Worm (Caenorhabditis elegans) whole organism, L4/young adult: ENCODE measurements around the gene npr-6.

Experiments used
- W03F9.2 ChIP-seq: fragments of 150-350 bp; optimal IDR thresholded peaks from 2 replicates; lab custom pipeline; 2014; ENCODE audit warnings: missing biosample characterization, missing genetic modification characterization
- dao-5 ChIP-seq: sonication (generic microtip); optimal IDR thresholded peaks from 2 replicates; lab custom pipeline; 2016; ENCODE audit warnings: missing genotype, missing genetic modification characterization, moderate library complexity, missing compliant biosample characterization
- him-1 ChIP-seq: sonication (generic microtip); optimal IDR thresholded peaks from 2 replicates; lab custom pipeline; 2016; ENCODE audit warnings: missing genotype, missing genetic modification reagents, missing genetic modification characterization, missing compliant biosample characterization

Gene npr-6

DNA sequence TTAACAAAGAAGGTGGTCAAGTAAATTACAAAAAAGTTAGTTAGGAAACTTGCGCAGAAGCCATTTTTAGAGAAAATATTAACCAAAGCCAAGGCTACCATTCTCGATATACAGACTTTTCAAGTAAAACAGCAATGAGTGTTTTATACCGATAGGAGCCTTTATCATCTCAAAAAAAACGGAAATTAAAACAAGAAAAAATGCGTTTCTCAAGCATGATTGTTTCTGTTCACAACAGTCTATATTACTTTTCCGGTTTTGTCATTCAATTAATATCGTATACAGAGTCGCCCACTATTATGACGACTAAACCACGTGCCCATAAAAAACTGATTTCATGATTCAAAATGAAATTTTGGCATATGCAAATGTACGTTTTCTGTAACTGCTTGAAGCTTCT lies 44.6 kb downstream of the npr-6 start, which contains the start of gene str-74:
TSS of gene str-74 (minus strand) at position 101 of the 400 bp plus-strand sequence.
- TF ChIP-seq W03F9.2, result no peak
- TF ChIP-seq him-1 (tag; lab: Kevin White, UChicago), result no peak
- TF ChIP-seq dao-5, result no peak

DNA sequence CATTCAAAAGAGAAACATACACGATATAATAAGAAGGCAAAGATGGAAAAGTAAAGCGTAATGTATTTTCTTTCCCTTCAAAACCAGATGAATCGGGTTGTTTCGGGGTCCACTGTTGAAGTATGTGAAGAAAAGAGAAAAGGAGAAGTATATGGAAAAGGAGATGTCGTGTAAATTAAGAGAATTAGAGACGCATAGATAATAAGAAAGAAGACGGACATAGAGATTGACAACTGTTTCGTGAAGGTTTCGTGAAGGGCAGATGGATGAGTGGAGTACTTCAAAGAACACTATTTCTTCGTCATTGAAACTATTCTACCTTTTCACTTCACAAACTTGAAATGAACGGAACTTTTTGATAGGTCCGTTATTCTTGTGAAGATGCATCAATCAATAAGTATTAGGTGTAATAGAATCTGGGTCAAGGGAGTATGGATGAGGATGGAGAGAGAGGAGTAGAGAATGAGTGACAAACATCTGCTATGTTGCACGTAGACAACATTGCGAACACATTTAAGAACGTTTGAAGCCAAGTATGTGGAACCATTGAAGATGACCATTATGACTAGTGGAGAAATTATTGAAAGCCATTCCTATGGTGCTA lies 47.3 kb downstream of the npr-6 start:
- no peak for TF ChIP-seq dao-5

DNA sequence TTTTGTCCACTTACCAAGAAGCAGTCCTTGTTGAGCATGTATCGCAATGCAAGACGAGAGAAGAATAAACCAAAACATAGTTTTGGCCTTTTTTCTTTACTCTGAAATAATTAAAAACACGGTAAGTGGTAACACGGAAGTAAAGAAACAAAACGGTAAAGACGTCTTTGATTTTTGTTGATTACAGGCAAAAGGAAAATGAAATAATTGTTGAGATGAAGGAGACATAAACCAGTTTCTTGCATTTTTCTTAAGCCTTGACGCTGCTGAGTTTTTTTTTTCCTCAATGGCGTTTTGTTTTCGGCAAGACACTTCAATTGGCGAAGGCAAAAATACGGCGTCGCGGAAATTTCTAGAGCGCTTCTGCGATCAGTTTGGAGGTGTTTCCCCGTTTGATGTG lies 48.7 kb downstream of the npr-6 start, which contains the start of gene zipt-13:
TSS of gene zipt-13 (minus strand) at position 101 of the 400 bp plus-strand sequence.
- no peak for TF ChIP-seq W03F9.2
- TF ChIP-seq him-1 (tag; lab: Kevin White, UChicago), result no peak
- TF ChIP-seq dao-5, result no peak
